Fruit fly (Drosophila melanogaster) whole organism, wandering third instar larva: ENCODE measurements around the gene kra.

Experiments used
- HLH106 ChIP-seq: fragments of 200-800 bp; optimal IDR thresholded peaks from 3 replicates; lab custom pipeline; 2019; ENCODE audit warnings: missing biosample characterization, mild to moderate bottlenecking, missing genetic modification characterization, moderate library complexity
- Hnf4 ChIP-seq: fragments of 200-800 bp; sonication (Bioruptor generic); optimal IDR thresholded peaks from 2 replicates; lab custom pipeline; 2016; ENCODE audit warnings: missing biosample characterization, mild to moderate bottlenecking, missing genetic modification characterization
- Hr83 ChIP-seq: fragments of 200-300 bp; sonication (Bioruptor generic); optimal IDR thresholded peaks from 2 replicates; lab custom pipeline; 2016; ENCODE audit warnings: missing biosample characterization, mild to moderate bottlenecking, missing genetic modification characterization, moderate library complexity; ENCODE audit not compliant: poor library complexity, severe bottlenecking
- OdsH ChIP-seq: fragments of 200-800 bp; sonication (Bioruptor generic); optimal IDR thresholded peaks from 2 replicates; lab custom pipeline; 2016; ENCODE audit warnings: missing biosample characterization, mild to moderate bottlenecking, missing genetic modification characterization
- dl ChIP-seq, 2 experiments: fragments of 175-275, 200-275 bp in 1 of 2; fragments of 200-275 bp in 1 of 2; sonication (Bioruptor generic); optimal IDR thresholded peaks; lab custom pipeline; 2018; ENCODE audit warnings: mild to moderate bottlenecking in 2 of 2, missing biosample characterization in 2 of 2, missing genetic modification characterization in 2 of 2, moderate library complexity in 2 of 2; ENCODE audit not compliant: partially characterized antibody in 2 of 2, insufficient read depth in 1 of 2
- dsf ChIP-seq: sonication (Bioruptor generic); optimal IDR thresholded peaks from 2 replicates; lab custom pipeline; 2016; ENCODE audit warnings: missing biosample characterization, missing genetic modification characterization, borderline replicate concordance
- ey ChIP-seq: fragments of 200-800 bp; sonication (Bioruptor generic); optimal IDR thresholded peaks from 2 replicates; lab custom pipeline; 2016; ENCODE audit warnings: missing biosample characterization, missing genetic modification characterization
- h ChIP-seq: fragments of 200-800 bp; sonication (Bioruptor generic); optimal IDR thresholded peaks from 3 replicates; lab custom pipeline; 2016; ENCODE audit warnings: missing biosample characterization, mild to moderate bottlenecking, missing genetic modification characterization
- jim ChIP-seq: fragments of 175-275, 200-325 bp; sonication (Bioruptor generic); optimal IDR thresholded peaks from 2 replicates; lab custom pipeline; 2016; ENCODE audit warnings: missing biosample characterization, mild to moderate bottlenecking, missing genetic modification characterization
- pan ChIP-seq: fragments of >200 bp; optimal IDR thresholded peaks from 2 replicates; lab custom pipeline; 2017
- rgr ChIP-seq: fragments of 200-800 bp; sonication (Bioruptor generic); optimal IDR thresholded peaks from 3 replicates; lab custom pipeline; 2016; ENCODE audit warnings: missing biosample characterization, mild to moderate bottlenecking, missing genetic modification characterization
- tai ChIP-seq: sonication (Bioruptor generic); optimal IDR thresholded peaks from 2 replicates; lab custom pipeline; 2016; ENCODE audit warnings: missing biosample characterization, missing genetic modification characterization
- woc ChIP-seq: sonication (Bioruptor generic); optimal IDR thresholded peaks from 2 replicates; lab custom pipeline; 2016; ENCODE audit warnings: missing biosample characterization, mild to moderate bottlenecking, missing genetic modification characterization

DNA sequence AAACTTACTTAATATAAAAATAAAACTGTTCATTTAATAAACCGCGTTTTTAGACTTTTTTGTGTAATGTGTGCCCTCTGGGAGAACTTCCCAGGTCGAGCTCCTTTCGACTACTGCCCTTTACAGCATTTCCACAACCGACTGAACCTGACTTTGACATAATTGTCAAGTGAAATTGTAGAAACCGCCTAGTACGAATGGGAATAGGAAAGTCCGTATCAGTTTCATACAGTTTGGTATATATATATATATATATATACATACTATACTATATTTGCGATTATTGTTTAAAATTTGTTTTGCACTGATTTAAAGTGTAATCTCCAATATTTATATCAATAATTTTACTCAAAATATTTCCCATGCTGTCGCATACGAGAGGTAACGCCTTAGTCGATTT lies 49.9 kb downstream of the kra start, which contains the start of gene mia:
- TF ChIP-seq jim (GFP tag; lab: Kevin White, UChicago) (no peak), h (GFP tag; lab: Kevin White, UChicago) (no peak), Hr83 (no peak), HLH106 (tag; lab: Kevin White, UChicago) (no peak), dsf (GFP tag; lab: Kevin White, UChicago) (no peak), rgr (GFP tag; lab: Kevin White, UChicago) (no peak), Hnf4 (no peak), dl (GFP tag; optimal IDR thresholded peaks at IDR 0.05; lab: Kevin White, UChicago; ENCODE audit: insufficient read depth in 1 of 2, partially characterized antibody in 2 of 2) (no peak), pan (no peak), OdsH (GFP tag; lab: Kevin White, UChicago) (no peak), ey (GFP tag; lab: Kevin White, UChicago) (no peak), tai (GFP tag; lab: Kevin White, UChicago) (no peak), woc (GFP tag; lab: Kevin White, UChicago) (no peak)
